Fruit fly (Drosophila melanogaster): Measurements from ENCODE around the gene IntS11.

The IntS11 gene

DNA sequence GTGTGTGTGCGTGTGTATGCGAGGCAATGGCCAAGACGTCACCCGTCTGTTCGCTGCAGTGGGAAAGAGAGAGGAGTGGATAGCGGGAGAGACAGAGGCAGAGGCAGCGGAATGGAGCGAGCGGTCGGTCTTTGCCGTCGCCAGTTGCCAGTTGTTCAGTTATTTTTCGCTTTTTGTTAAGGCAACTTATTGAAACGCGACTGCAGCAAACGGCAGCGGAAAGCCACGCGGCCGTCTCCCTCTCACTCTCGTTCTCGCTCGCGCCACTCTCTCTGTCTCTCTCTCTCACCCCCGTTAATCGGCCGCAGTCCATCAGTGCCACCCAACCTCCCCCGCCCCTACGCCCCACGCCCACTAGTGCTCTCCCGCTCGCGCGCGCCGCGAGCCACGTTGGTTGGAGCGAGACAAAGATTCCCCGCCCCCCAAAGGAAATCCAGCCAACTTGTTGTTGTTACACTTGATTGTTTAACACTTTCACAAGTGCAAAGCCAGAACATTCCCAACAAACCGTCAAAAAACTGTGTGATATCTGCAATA is 27.7 kb downstream of the IntS11 start (continued):
- TF ChIP-seq CG4730 (GFP tag; IDR thresholded peaks at IDR 0.05) (no peak), odd (GFP tag; optimal IDR thresholded peaks at IDR 0.05) (peak; percentile 14), HHEX (GFP tag; optimal IDR thresholded peaks at IDR 0.05) (peak; percentile 57), az2 (GFP tag; optimal IDR thresholded peaks at IDR 0.05) (no peak), Doc3 (GFP tag; IDR thresholded peaks at IDR 0.05; ENCODE audit: partially characterized antibody) (0 out of 3 replicates have a peak, but pooled peaks have one; percentile 35), CG1647 (GFP tag; optimal IDR thresholded peaks at IDR 0.05) (no peak), C15 (GFP tag; IDR thresholded peaks at IDR 0.05) (no peak), CG9727 (GFP tag; optimal IDR thresholded peaks at IDR 0.05) (no peak), gro (GFP tag; optimal IDR thresholded peaks at IDR 0.05) (no peak), Gug (GFP tag; IDR thresholded peaks at IDR 0.05) (no peak), abd-A (tag; optimal IDR thresholded peaks at IDR 0.05) (peak; percentile 94), lola (GFP tag; optimal IDR thresholded peaks at IDR 0.05) (no peak), CG10565 (GFP tag; optimal IDR thresholded peaks at IDR 0.05) (no peak), CG12236 (GFP tag; optimal IDR thresholded peaks at IDR 0.05) (no peak), CG6765 (GFP tag; optimal IDR thresholded peaks at IDR 0.05) (no peak), D19A (tag; optimal IDR thresholded peaks at IDR 0.05) (peak; percentile 19), CG18619 (GFP tag; optimal IDR thresholded peaks at IDR 0.05) (no peak), pros (GFP tag; optimal IDR thresholded peaks at IDR 0.05) (peak; percentile 69), Elba2 (GFP tag; optimal IDR thresholded peaks at IDR 0.05) (no peak), CG15269 (tag; optimal IDR thresholded peaks at IDR 0.05) (no peak), CG12769 (tag; optimal IDR thresholded peaks at IDR 0.05) (peak; percentile 90), CG3995 (GFP tag; optimal IDR thresholded peaks at IDR 0.05) (no peak), Nf-YB (GFP tag; optimal IDR thresholded peaks at IDR 0.05) (peak; percentile 44), CG9817 (tag; optimal IDR thresholded peaks at IDR 0.05) (no peak), pho (GFP tag; optimal IDR thresholded peaks at IDR 0.05) (no peak), CG16815 (GFP tag; optimal IDR thresholded peaks at IDR 0.05) (no peak), lilli (GFP tag; optimal IDR thresholded peaks at IDR 0.05) (no peak), TFAM (GFP tag; optimal IDR thresholded peaks at IDR 0.05) (no peak), CG8359 (GFP tag; optimal IDR thresholded peaks at IDR 0.05; ENCODE audit: borderline replicate concordance) (no peak), CG18599 (GFP tag; optimal IDR thresholded peaks at IDR 0.05) (peak; percentile 69), chinmo (GFP tag; IDR thresholded peaks at IDR 0.05; ENCODE audit: partially characterized antibody) (peak; percentile 99), CG3407 (GFP tag; optimal IDR thresholded peaks at IDR 0.05) (no peak), ranshi (GFP tag; IDR thresholded peaks at IDR 0.05) (no peak), pzg (GFP tag; optimal IDR thresholded peaks at IDR 0.05) (peak; percentile 11), pum (GFP tag; optimal IDR thresholded peaks at IDR 0.05) (no peak), pita (GFP tag; optimal IDR thresholded peaks at IDR 0.05) (no peak), emc (GFP tag; optimal IDR thresholded peaks at IDR 0.05) (no peak), vnd (GFP tag; IDR thresholded peaks at IDR 0.05; ENCODE audit: partially characterized antibody) (no peak), CG11085 (GFP tag; IDR thresholded peaks at IDR 0.05) (no peak), gcm (GFP tag; optimal IDR thresholded peaks at IDR 0.05) (no peak), CG16863 (GFP tag; optimal IDR thresholded peaks at IDR 0.05) (no peak), HLH4C (GFP tag; IDR thresholded peaks at IDR 0.05; ENCODE audit: partially characterized antibody) (no peak), wdn (GFP tag; IDR thresholded peaks at IDR 0.05) (0 out of 2 replicates have a peak, but pooled peaks have one; percentile 18), CG9215 (GFP tag; IDR thresholded peaks at IDR 0.05) (no peak), CG12071 (GFP tag; optimal IDR thresholded peaks at IDR 0.05) (peak; percentile 40), Atf-2 (GFP tag; optimal IDR thresholded peaks at IDR 0.05) (no peak), dati (GFP tag; IDR thresholded peaks at IDR 0.05) (no peak), CG5180 (GFP tag; optimal IDR thresholded peaks at IDR 0.05) (peak; percentile 30), Sox100B (GFP tag; optimal IDR thresholded peaks at IDR 0.05) (no peak), CG12744 (GFP tag; optimal IDR thresholded peaks at IDR 0.05) (no peak)

Measured in whole organism, embryonic.